Fruit fly (Drosophila melanogaster): ENCODE data around the gene Cyp305a1.

dm6 chr3L:19805895-19806294, 7.2 kb downstream of the Cyp305a1 start, which contains the start of gene CG34116:
- TF ChIP-seq insv (optimal IDR thresholded peaks at IDR 0.05) (no peak), h (optimal IDR thresholded peaks at IDR 0.05) (no peak)

All from Kc167 (cell line).